Fruit fly (Drosophila melanogaster) whole organism, adult: Measurements from ENCODE around the gene Ccp84Ad.

ENCODE experiments used
- CG1620 ChIP-seq: fragments of 200-800 bp; sonication (Bioruptor generic); optimal IDR thresholded peaks from 2 replicates; lab custom pipeline; 2016; ENCODE audit warnings: missing biosample characterization, missing genetic modification characterization
- Crg-1 ChIP-seq: fragments of 200-800 bp; sonication (Bioruptor generic); optimal IDR thresholded peaks from 2 replicates; lab custom pipeline; 2016; ENCODE audit warnings: missing biosample characterization, missing genetic modification characterization
- kay ChIP-seq: fragments of 200-800 bp; sonication (Bioruptor generic); peaks from one replicate; lab custom pipeline; 2016; ENCODE audit warnings: missing biosample characterization, missing genetic modification characterization, borderline replicate concordance
- toe ChIP-seq: fragments of 200-800 bp; sonication (Bioruptor generic); optimal IDR thresholded peaks from 2 replicates; lab custom pipeline; 2016; ENCODE audit warnings: missing biosample characterization, missing genetic modification characterization

DNA sequence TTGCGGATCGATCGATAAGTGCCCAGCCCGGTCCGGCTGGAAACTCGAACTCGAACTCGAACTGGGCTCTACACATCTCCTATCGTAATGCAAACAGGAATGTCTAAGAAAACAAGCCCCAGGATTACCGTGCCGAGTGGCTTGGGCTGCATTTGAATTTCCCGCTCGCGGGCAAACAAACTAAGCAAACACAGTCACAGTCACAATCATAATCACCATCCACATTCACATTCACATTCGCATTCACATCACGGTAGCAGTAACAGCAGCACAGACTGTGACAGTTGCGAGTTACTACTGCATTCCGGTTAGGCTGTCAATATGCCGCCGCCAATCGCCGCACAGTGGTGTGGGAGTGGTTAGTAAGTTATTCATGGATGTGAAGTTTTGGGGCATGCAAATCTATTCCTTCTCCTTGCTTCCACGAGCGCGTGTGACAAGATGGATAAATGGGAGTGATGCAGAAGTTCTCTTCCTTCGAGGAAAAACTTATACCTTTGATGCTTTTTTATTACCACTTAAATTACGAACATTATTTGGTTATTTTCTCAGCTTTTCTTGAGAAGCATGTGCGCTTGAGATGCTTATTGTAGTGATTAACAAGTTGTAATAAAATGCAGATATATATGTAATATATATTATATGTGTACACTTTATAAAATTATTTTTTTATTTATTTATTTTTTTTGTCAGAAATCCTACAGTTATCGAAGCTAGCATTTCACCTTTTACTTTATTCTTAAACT is 28.0 kb upstream of the Ccp84Ad start:
- no peak for TF ChIP-seq toe (GFP tag; lab: Kevin White, UChicago)
- no peak for TF ChIP-seq Crg-1 (GFP tag; lab: Kevin White, UChicago)
- no peak for TF ChIP-seq kay
- no peak for TF ChIP-seq CG1620
